Worm (Caenorhabditis elegans): Measurements from ENCODE around the gene fat-1.

Gene fat-1

DNA sequence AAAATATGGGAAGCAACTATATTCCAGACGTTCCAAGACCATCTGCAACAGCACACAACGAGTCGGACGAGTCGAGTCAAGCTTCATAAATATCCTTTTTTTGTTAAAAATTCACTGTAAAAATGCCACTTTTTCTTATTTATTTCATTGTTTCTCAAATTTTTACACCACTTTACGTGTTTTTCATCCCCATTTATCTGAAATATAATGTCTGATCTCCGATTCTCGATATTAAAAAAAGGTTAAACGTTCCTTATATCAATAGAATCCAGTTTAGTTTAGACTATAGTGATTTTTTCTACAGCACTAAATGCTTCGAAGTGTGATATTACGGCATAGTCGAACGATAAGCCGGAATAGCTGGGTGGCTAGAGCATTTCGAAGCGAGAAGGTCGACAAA, 12.0 kb upstream of the fat-1 start, which contains the start of gene Y67H2A.7:
Gene Y67H2A.7, plus strand, starts transcription at position 301 of the 400 bp plus-strand sequence.
- TF ChIP-seq pha-4 (GFP tag; IDR thresholded peaks at IDR 0.05) (no peak), pha-4 (tag; optimal IDR thresholded peaks at IDR 0.05) (no peak), lin-15B (tag; optimal IDR thresholded peaks at IDR 0.05) (no peak), unc-62 (GFP tag; optimal IDR thresholded peaks at IDR 0.05 in 1 of 2) (no peak), unc-62 (tag; optimal IDR thresholded peaks at IDR 0.05) (no peak), snpc-1.2 (GFP tag; IDR thresholded peaks at IDR 0.05) (no peak), F49E8.2 (tag; optimal IDR thresholded peaks at IDR 0.05; ENCODE audit: borderline replicate concordance) (no peak), aha-1 (tag) (no peak), dve-1 (tag; optimal IDR thresholded peaks at IDR 0.05; ENCODE audit: insufficient read depth) (no peak), unc-39 (tag; optimal IDR thresholded peaks at IDR 0.05) (no peak), hif-1 (tag; optimal IDR thresholded peaks at IDR 0.05) (no peak), lim-7 (GFP tag; IDR thresholded peaks at IDR 0.05) (no peak), dmd-6 (GFP tag; IDR thresholded peaks at IDR 0.05) (no peak), zag-1 (tag; optimal IDR thresholded peaks at IDR 0.05) (no peak), ceh-28 (tag; optimal IDR thresholded peaks at IDR 0.05) (no peak), ceh-32 (tag; optimal IDR thresholded peaks at IDR 0.05; ENCODE audit: poor library complexity) (no peak), T26A8.4 (GFP tag; IDR thresholded peaks at IDR 0.05) (no peak)

DNA sequence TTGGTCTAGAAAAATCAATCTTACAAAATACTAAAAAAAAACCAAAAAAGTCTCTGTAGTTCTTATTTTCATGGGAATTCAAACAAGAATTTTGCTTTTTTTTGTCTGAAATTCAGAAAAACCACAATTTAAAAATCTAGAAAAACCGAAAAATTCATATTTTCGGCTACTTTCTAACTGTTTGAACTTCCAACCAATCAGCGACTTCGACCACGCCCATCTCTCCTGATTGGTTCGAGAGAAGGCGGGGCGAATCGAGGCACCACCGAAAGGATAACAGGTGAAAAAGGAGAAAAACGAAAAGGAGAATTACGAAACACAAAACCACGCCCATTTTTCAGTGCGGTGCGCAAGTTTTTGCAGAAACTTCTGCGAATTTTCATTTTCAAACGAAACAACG, 10.7 kb upstream of the fat-1 start:
- no peak for TF ChIP-seq nhr-237 (tag; optimal IDR thresholded peaks at IDR 0.05)
- TF ChIP-seq Y5F2A.4 (GFP tag; optimal IDR thresholded peaks at IDR 0.05), result no peak
- no peak for TF ChIP-seq snpc-4 (tag; optimal IDR thresholded peaks at IDR 0.05)
- no peak for TF ChIP-seq arid-1 (GFP tag; conservative IDR thresholded peaks at IDR 0.05)
- no peak for TF ChIP-seq ceh-20 (GFP tag; IDR thresholded peaks at IDR 0.05)
- no peak for TF ChIP-seq mxl-2 (GFP tag; conservative IDR thresholded peaks at IDR 0.05)
- no peak for TF ChIP-seq F49E8.2 (tag; optimal IDR thresholded peaks at IDR 0.05; ENCODE audit: borderline replicate concordance)
- TF ChIP-seq unc-62 (GFP tag; optimal IDR thresholded peaks at IDR 0.05 in 1 of 2), result no peak
- TF ChIP-seq unc-62 (tag; optimal IDR thresholded peaks at IDR 0.05), result no peak
- TF ChIP-seq php-3 (GFP tag; IDR thresholded peaks at IDR 0.05), result no peak
- TF ChIP-seq ceh-62 (tag; optimal IDR thresholded peaks at IDR 0.05), result no peak
- no peak for TF ChIP-seq ceh-28 (tag; optimal IDR thresholded peaks at IDR 0.05)
- TF ChIP-seq nhr-25 (tag; optimal IDR thresholded peaks at IDR 0.05; ENCODE audit: borderline replicate concordance, insufficient read depth), result no peak
- TF ChIP-seq vab-7 (GFP tag; IDR thresholded peaks at IDR 0.05), result no peak
- no peak for TF ChIP-seq aly-2 (tag; optimal IDR thresholded peaks at IDR 0.05)
- TF ChIP-seq mxl-3 (GFP tag; optimal IDR thresholded peaks at IDR 0.05), result no peak
- TF ChIP-seq spr-3 (GFP tag; optimal IDR thresholded peaks at IDR 0.05), result no peak
- TF ChIP-seq ama-1 (optimal IDR thresholded peaks at IDR 0.05), result no peak

DNA sequence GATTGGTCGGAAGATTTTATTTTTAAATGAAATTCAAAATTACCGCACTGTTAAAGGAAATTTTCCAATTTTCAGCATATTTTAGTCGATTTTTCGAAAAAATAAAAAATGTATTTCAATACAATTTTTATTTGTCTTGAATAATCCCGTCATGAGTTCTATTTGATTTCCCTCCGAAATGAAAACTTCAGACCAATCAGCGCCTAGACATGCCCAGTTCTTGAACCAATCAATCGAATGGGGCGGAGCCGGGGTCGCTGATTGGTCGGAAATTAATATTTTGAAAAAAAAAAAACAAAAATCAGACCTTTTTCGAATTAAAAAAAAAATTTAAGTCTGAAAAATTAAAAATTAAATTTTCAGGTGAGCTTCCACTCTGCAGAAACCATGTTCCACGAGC, 5.8 kb upstream of the fat-1 start:
- TF ChIP-seq mes-2 (tag; optimal IDR thresholded peaks at IDR 0.05; ENCODE audit: poor library complexity, severe bottlenecking) (no peak), mxl-2 (GFP tag; conservative IDR thresholded peaks at IDR 0.05) (no peak), gei-8 (GFP tag; optimal IDR thresholded peaks at IDR 0.05) (no peak), ceh-28 (tag; optimal IDR thresholded peaks at IDR 0.05) (no peak), lin-38 (GFP tag; IDR thresholded peaks at IDR 0.05) (no peak), attf-4 (tag; optimal IDR thresholded peaks at IDR 0.05) (no peak), unc-130 (GFP tag; optimal IDR thresholded peaks at IDR 0.05) (no peak), nhr-25 (tag; optimal IDR thresholded peaks at IDR 0.05; ENCODE audit: borderline replicate concordance, insufficient read depth) (no peak), ceh-32 (tag; optimal IDR thresholded peaks at IDR 0.05; ENCODE audit: poor library complexity) (no peak), ces-1 (GFP tag; optimal IDR thresholded peaks at IDR 0.05) (no peak)
